Worm (Caenorhabditis elegans) whole organism, young adult: ENCODE measurements around the gene F17E9.4.
A peak's percentile ranks its signal among the peaks of the same experiment; 100 is the strongest.

ENCODE experiments used
- D2030.7 ChIP-seq: fragments of 200-800 bp; sonication (Bioruptor generic); IDR thresholded peaks from 2 replicates; pipeline ENCODE4 v1.3.6; 2022; ENCODE audit warnings: missing genetic modification reagents, missing genetic modification characterization, missing compliant biosample characterization
- F49E8.2 ChIP-seq: sonication (generic microtip); optimal IDR thresholded peaks from 3 replicates; lab custom pipeline; 2017; ENCODE audit warnings: missing genetic modification characterization, mild to moderate bottlenecking, missing compliant biosample characterization, antibody characterized with exemption, moderate library complexity; ENCODE audit not compliant: insufficient read depth
- K12H6.12 ChIP-seq: fragments of 200-800 bp; sonication (Bioruptor generic); optimal IDR thresholded peaks from 2 replicates; lab custom pipeline; 2018; ENCODE audit warnings: mild to moderate bottlenecking, missing genetic modification characterization, missing compliant biosample characterization
- Y56A3A.18 ChIP-seq: fragments of 200-800 bp; sonication (Bioruptor generic); IDR thresholded peaks from 2 replicates; pipeline ENCODE4 v1.3.6; 2022; ENCODE audit warnings: missing genetic modification reagents, missing genetic modification characterization, missing compliant biosample characterization
- ZK185.1 ChIP-seq: sonication (generic microtip); optimal IDR thresholded peaks from 2 replicates; lab custom pipeline; 2016; ENCODE audit warnings: mild to moderate bottlenecking, missing genetic modification characterization, missing compliant biosample characterization; ENCODE audit not compliant: poor library complexity, severe bottlenecking
- akir-1 ChIP-seq: fragments of 200-800 bp; sonication (Bioruptor generic); optimal IDR thresholded peaks from 2 replicates; lab custom pipeline; 2018; ENCODE audit warnings: mild to moderate bottlenecking, missing genetic modification characterization, moderate library complexity, missing compliant biosample characterization
- attf-6 ChIP-seq: fragments of 200-800 bp; sonication (Bioruptor generic); IDR thresholded peaks from 2 replicates; pipeline ENCODE4 v1.3.6; 2022; ENCODE audit warnings: missing genetic modification reagents, missing genetic modification characterization, missing compliant biosample characterization
- dpff-1 ChIP-seq: sonication (generic microtip); optimal IDR thresholded peaks from 2 replicates; lab custom pipeline; 2017; ENCODE audit warnings: mild to moderate bottlenecking, missing genetic modification characterization, missing compliant biosample characterization
- dpl-1 ChIP-seq: fragments of 150-350 bp; optimal IDR thresholded peaks from 2 replicates; lab custom pipeline; 2014; ENCODE audit warnings: missing biosample characterization, missing genetic modification reagents, missing genetic modification characterization
- fkh-3 ChIP-seq: sonication (generic microtip); optimal IDR thresholded peaks from 2 replicates; lab custom pipeline; 2016; ENCODE audit warnings: mild to moderate bottlenecking, missing genetic modification characterization, missing compliant biosample characterization
- hmg-1.2 ChIP-seq: fragments of 200-800 bp; sonication (Bioruptor generic); IDR thresholded peaks from 2 replicates; pipeline ENCODE4 v1.3.6; 2022; ENCODE audit warnings: missing genetic modification reagents, missing genetic modification characterization, missing compliant biosample characterization
- hmg-20 ChIP-seq: fragments of 200-800 bp; sonication (Bioruptor generic); IDR thresholded peaks from 2 replicates; pipeline ENCODE4 v1.3.6; 2022; ENCODE audit warnings: missing genetic modification reagents, missing genetic modification characterization, missing compliant biosample characterization
- lag-1 ChIP-seq: fragments of 200-800 bp; sonication (Bioruptor generic); IDR thresholded peaks from 2 replicates; pipeline ENCODE4 v1.3.6; 2022; ENCODE audit warnings: missing genetic modification reagents, missing genetic modification characterization, missing compliant biosample characterization
- let-526 ChIP-seq: fragments of 200-800 bp; sonication (Bioruptor generic); IDR thresholded peaks from 2 replicates; pipeline ENCODE4 v1.3.6; 2022; ENCODE audit warnings: missing genetic modification reagents, missing genetic modification characterization, missing compliant biosample characterization
- let-607 ChIP-seq, 2 experiments: fragments of 200-800 bp in 1 of 2; sonication (Bioruptor generic) in 1 of 2; sonication (generic microtip) in 1 of 2; optimal IDR thresholded peaks; 2 replicates each; lab custom pipeline; 2016 to 2018; ENCODE audit warnings: mild to moderate bottlenecking in 2 of 2, missing compliant biosample characterization in 2 of 2, missing genetic modification characterization in 2 of 2, moderate library complexity in 2 of 2, missing genotype in 1 of 2
- lin-26 ChIP-seq: fragments of 200-800 bp; sonication (Bioruptor generic); IDR thresholded peaks from 2 replicates; pipeline ENCODE4 v1.3.6; 2022; ENCODE audit warnings: missing genetic modification reagents, missing genetic modification characterization, missing compliant biosample characterization
- nhr-179 ChIP-seq: sonication (generic microtip); optimal IDR thresholded peaks from 2 replicates; lab custom pipeline; 2016; ENCODE audit warnings: mild to moderate bottlenecking, missing genetic modification characterization, missing compliant biosample characterization
- nhr-90 ChIP-seq: sonication (generic microtip); optimal IDR thresholded peaks from 2 replicates; lab custom pipeline; 2016; ENCODE audit warnings: missing genotype, mild to moderate bottlenecking, missing genetic modification characterization, missing compliant biosample characterization
- pha-4 ChIP-seq: fragments of 150-350 bp; sonication (generic microtip); optimal IDR thresholded peaks from 2 replicates; lab custom pipeline; 2014; ENCODE audit warnings: missing biosample characterization, missing genetic modification reagents, missing genetic modification characterization
- rcor-1 ChIP-seq: fragments of 200-800 bp; sonication (Bioruptor generic); IDR thresholded peaks from 2 replicates; pipeline ENCODE4 v1.3.6; 2022; ENCODE audit warnings: missing genetic modification reagents, missing genetic modification characterization, missing compliant biosample characterization
- rec-8 ChIP-seq, 2 experiments: sonication (generic microtip); optimal IDR thresholded peaks; 2 replicates each; lab custom pipeline; 2016; ENCODE audit warnings: mild to moderate bottlenecking in 2 of 2, missing genetic modification characterization in 2 of 2, missing genetic modification reagents in 2 of 2, missing genotype in 2 of 2, missing biosample characterization in 1 of 2, missing compliant biosample characterization in 1 of 2, moderate library complexity in 1 of 2
- repo-1 ChIP-seq: sonication (generic microtip); optimal IDR thresholded peaks from 2 replicates; lab custom pipeline; 2017; ENCODE audit warnings: mild to moderate bottlenecking, missing genetic modification characterization, missing compliant biosample characterization
- rpc-1 ChIP-seq, 2 experiments: fragments of 150-350 bp in 1 of 2; sonication (generic microtip) in 1 of 2; optimal IDR thresholded peaks; 2 replicates each; lab custom pipeline; 2014 to 2018; ENCODE audit warnings: missing biosample characterization in 1 of 2, missing genetic modification characterization in 1 of 2, missing genetic modification reagents in 1 of 2, missing genotype in 1 of 2
- snpc-1.3 ChIP-seq: sonication (generic microtip); optimal IDR thresholded peaks from 2 replicates; lab custom pipeline; 2017; ENCODE audit warnings: missing genetic modification characterization, mild to moderate bottlenecking, missing compliant biosample characterization, antibody characterized with exemption, moderate library complexity, missing genotype, missing genetic modification reagents; ENCODE audit not compliant: insufficient read depth
- zim-3 ChIP-seq: sonication (generic microtip); optimal IDR thresholded peaks from 2 replicates; lab custom pipeline; 2017; ENCODE audit warnings: mild to moderate bottlenecking, missing genetic modification characterization, moderate library complexity, missing compliant biosample characterization
- ztf-18 ChIP-seq: sonication (generic microtip); optimal IDR thresholded peaks from 2 replicates; lab custom pipeline; 2016; ENCODE audit warnings: missing genotype, mild to moderate bottlenecking, missing genetic modification characterization, missing compliant biosample characterization
- ztf-25 ChIP-seq: fragments of 200-800 bp; sonication (Bioruptor generic); IDR thresholded peaks from 2 replicates; pipeline ENCODE4 v1.3.6; 2022; ENCODE audit warnings: missing genetic modification reagents, missing genetic modification characterization, missing compliant biosample characterization
- ztf-6 ChIP-seq: fragments of 200-800 bp; sonication (Bioruptor generic); IDR thresholded peaks from 2 replicates; pipeline ENCODE4 v1.3.6; 2022; ENCODE audit warnings: missing genetic modification reagents, missing genetic modification characterization, missing compliant biosample characterization

The F17E9.4 gene

ce11 chrIV:8307408-8307807, 40.8 kb upstream of the F17E9.4 start:
- TF ChIP-seq nhr-90 (tag; lab: Kevin White, UChicago) (no peak), repo-1 (tag; lab: Kevin White, UChicago) (peak; percentile 59), ztf-6 (no peak), akir-1 (GFP tag; lab: Kevin White, UChicago) (no peak), zim-3 (tag; lab: Kevin White, UChicago) (no peak)

- TF ChIP-seq nhr-179 (no peak), ZK185.1 (no peak), fkh-3 (tag; lab: Kevin White, UChicago) (no peak), let-607 (tag; optimal IDR thresholded peaks at IDR 0.05; lab: Kevin White, UChicago) (no peak), lag-1 (GFP tag; lab: Robert Waterston, UW) (no peak), ztf-18 (tag; lab: Kevin White, UChicago) (no peak)
These were observed 36.1 kb upstream of the F17E9.4 start for ce11 chrIV:8312105-8312504.

ce11 chrIV:8312846-8313245, 35.3 kb upstream of the F17E9.4 start, which contains the start of gene F35H10.10:
Gene F35H10.10, minus strand, starts transcription at chrIV:8312946.
- TF ChIP-seq hmg-1.2 (GFP tag; lab: Robert Waterston, UW) = no peak
- no peak for TF ChIP-seq rec-8 (tag; optimal IDR thresholded peaks at IDR 0.05; lab: Kevin White, UChicago)
- TF ChIP-seq, all 124 proteins: peak for 0

- no peak for TF ChIP-seq nhr-90 (tag; lab: Kevin White, UChicago)
These were observed 30.4 kb upstream of the F17E9.4 start for ce11 chrIV:8317800-8318199.

- TF ChIP-seq hmg-20 = no peak
These were observed 29.4 kb upstream of the F17E9.4 start for ce11 chrIV:8318799-8319198.

ce11 chrIV:8325667-8326066, 22.5 kb upstream of the F17E9.4 start, which contains the start of gene F35H10.3:
Gene F35H10.3, plus strand, starts transcription at chrIV:8325967.
- TF ChIP-seq rcor-1 (no peak), D2030.7 (GFP tag; lab: Robert Waterston, UW) (no peak), dpff-1 (no peak), dpl-1 (GFP tag; lab: Kevin White, UChicago) (no peak), rpc-1 (optimal IDR thresholded peaks at IDR 0.05; lab: Kevin White, UChicago) (no peak), rpc-1 (tag; optimal IDR thresholded peaks at IDR 0.05; lab: Kevin White, UChicago) (no peak), let-526 (no peak), ztf-25 (GFP tag; lab: Robert Waterston, UW) (no peak), attf-6 (GFP tag; lab: Robert Waterston, UW) (no peak), lin-26 (GFP tag; lab: Robert Waterston, UW) (no peak), F49E8.2 (tag; lab: Kevin White, UChicago) (no peak), K12H6.12 (tag; lab: Kevin White, UChicago) (no peak)

- TF ChIP-seq F49E8.2 (tag; lab: Kevin White, UChicago) (no peak), Y56A3A.18 (no peak), rpc-1 (optimal IDR thresholded peaks at IDR 0.05; lab: Kevin White, UChicago) (no peak), rpc-1 (tag; optimal IDR thresholded peaks at IDR 0.05; lab: Kevin White, UChicago) (no peak), pha-4 (no peak), lin-26 (GFP tag; lab: Robert Waterston, UW) (no peak), snpc-1.3 (no peak)
These were observed 19.3 kb upstream of the F17E9.4 start, which contains the start of gene F35H10.2 for ce11 chrIV:8328913-8329312. Gene F35H10.2, plus strand, starts transcription at chrIV:8329213.
